Fruit fly (Drosophila melanogaster) whole organism, prepupa: ENCODE measurements around the gene CG4598.

Experiments
- CG1621 ChIP-seq: fragments of 200-800 bp; sonication (Bioruptor generic); optimal IDR thresholded peaks from 3 replicates; lab custom pipeline; 2018; ENCODE audit warnings: missing biosample characterization, mild to moderate bottlenecking, missing genetic modification characterization
- CG4318 ChIP-seq: fragments of 200-800 bp; sonication (Bioruptor generic); optimal IDR thresholded peaks from 3 replicates; lab custom pipeline; 2017; ENCODE audit warnings: missing biosample characterization, mild to moderate bottlenecking, missing genetic modification characterization
- CG6854 ChIP-seq: fragments of 200-800 bp; sonication (Bioruptor generic); optimal IDR thresholded peaks from 2 replicates; lab custom pipeline; 2017; ENCODE audit warnings: missing biosample characterization, mild to moderate bottlenecking, missing genetic modification characterization
- CG8119 ChIP-seq: fragments of 200-800 bp; sonication (Bioruptor generic); IDR thresholded peaks from 3 replicates; pipeline ENCODE4 v1.3.6; 2022; ENCODE audit warnings: missing biosample characterization, missing genetic modification characterization
- Eip78C ChIP-seq: fragments of 200-800 bp; sonication (Bioruptor generic); peaks from one replicate; lab custom pipeline; 2016; ENCODE audit warnings: missing biosample characterization, missing genetic modification characterization
- Eip93F ChIP-seq: fragments of 200-800 bp; sonication (Bioruptor generic); optimal IDR thresholded peaks from 2 replicates; lab custom pipeline; 2016; ENCODE audit warnings: missing biosample characterization, mild to moderate bottlenecking, missing genetic modification characterization
- Ets96B ChIP-seq: fragments of 200-800 bp; optimal IDR thresholded peaks from 2 replicates; lab custom pipeline; 2019; ENCODE audit warnings: missing biosample characterization, mild to moderate bottlenecking, missing genetic modification characterization, moderate library complexity
- Sox102F ChIP-seq: fragments of 200-800 bp; sonication (Bioruptor generic); optimal IDR thresholded peaks from 2 replicates; lab custom pipeline; 2016; ENCODE audit warnings: missing biosample characterization, mild to moderate bottlenecking, missing genetic modification characterization
- cyc ChIP-seq: fragments of 200-800 bp; sonication (Bioruptor generic); optimal IDR thresholded peaks from 3 replicates; lab custom pipeline; 2016; ENCODE audit warnings: missing biosample characterization, missing genetic modification characterization
- eg ChIP-seq: fragments of 200-800 bp; sonication (Bioruptor generic); IDR thresholded peaks from 3 replicates; pipeline ENCODE4 v1.3.6; 2022; ENCODE audit warnings: missing biosample characterization, missing genetic modification characterization
- fd85E ChIP-seq: fragments of 200-800 bp; sonication (Bioruptor generic); optimal IDR thresholded peaks from 3 replicates; lab custom pipeline; 2016; ENCODE audit warnings: missing biosample characterization, missing genetic modification characterization
- lz ChIP-seq: fragments of 200-800 bp; sonication (Bioruptor generic); optimal IDR thresholded peaks from 3 replicates; lab custom pipeline; 2016; ENCODE audit warnings: missing biosample characterization, missing genetic modification characterization
- pdm3 ChIP-seq: fragments of 200-800 bp; sonication (Bioruptor generic); optimal IDR thresholded peaks from 3 replicates; lab custom pipeline; 2016; ENCODE audit warnings: missing biosample characterization, missing genetic modification characterization
- spab ChIP-seq: fragments of 200-800 bp; sonication (Bioruptor generic); optimal IDR thresholded peaks from 2 replicates; lab custom pipeline; 2017; ENCODE audit warnings: missing biosample characterization, mild to moderate bottlenecking, missing genetic modification characterization, missing genetic modification reagents

DNA sequence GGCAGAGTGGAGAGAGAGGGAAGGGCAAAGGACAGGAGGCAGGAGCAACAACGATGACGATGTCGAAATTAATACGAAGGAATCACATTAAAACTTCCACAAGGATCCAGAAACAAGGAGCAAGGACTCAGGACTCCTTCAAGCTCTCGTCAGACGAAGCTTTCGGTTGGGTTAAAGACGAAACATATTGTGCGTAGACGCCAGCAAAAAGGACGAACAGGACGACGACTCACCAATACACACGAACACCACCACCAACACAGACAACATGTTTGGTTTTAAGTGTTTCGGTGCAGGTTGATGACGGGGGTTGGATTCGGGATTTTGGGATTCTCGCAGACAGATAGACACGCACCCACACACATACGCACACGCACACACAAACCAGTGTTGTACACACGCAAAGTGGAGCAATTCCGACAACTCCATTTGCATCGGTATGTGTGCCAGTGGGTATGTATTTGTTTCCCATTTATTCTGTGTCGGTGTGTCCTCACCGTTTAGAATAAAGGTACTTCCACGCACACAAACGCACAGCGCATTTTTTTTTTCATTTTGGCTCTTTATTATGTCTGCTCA is 35.9 kb upstream of the CG4598 start:
- TF ChIP-seq cyc (GFP tag; lab: Kevin White, UChicago) = no peak
- no peak for TF ChIP-seq lz
- no peak for TF ChIP-seq Eip93F (GFP tag; lab: Kevin White, UChicago)
- no peak for TF ChIP-seq CG6854 (GFP tag; lab: Kevin White, UChicago)
- no peak for TF ChIP-seq CG1621 (tag; lab: Kevin White, UChicago)
- no peak for TF ChIP-seq fd85E (GFP tag; lab: Kevin White, UChicago)
- TF ChIP-seq Eip78C (GFP tag; lab: Kevin White, UChicago) = no peak
- TF ChIP-seq CG8119 (GFP tag; lab: Robert Waterston, UW) = no peak
- no peak for TF ChIP-seq pdm3 (GFP tag; lab: Kevin White, UChicago)
- no peak for TF ChIP-seq Ets96B (tag; lab: Kevin White, UChicago)
- no peak for TF ChIP-seq Sox102F (GFP tag; lab: Kevin White, UChicago)
- no peak for TF ChIP-seq eg (GFP tag; lab: Robert Waterston, UW)
- TF ChIP-seq spab (GFP tag; lab: Kevin White, UChicago) = no peak
- TF ChIP-seq CG4318 (GFP tag; lab: Kevin White, UChicago) = no peak
